Worm (Caenorhabditis elegans) whole organism, L1 larva: Measurements from ENCODE around the gene R06F6.14.

Experiments used
- C34B4.2 ChIP-seq: sonication (generic microtip); optimal IDR thresholded peaks from 2 replicates; lab custom pipeline; 2017; ENCODE audit warnings: mild to moderate bottlenecking, missing genetic modification characterization, missing compliant biosample characterization
- nhr-11 ChIP-seq: fragments of 150-350 bp; optimal IDR thresholded peaks from 2 replicates; lab custom pipeline; 2014; ENCODE audit warnings: missing biosample characterization, missing genetic modification characterization

DNA sequence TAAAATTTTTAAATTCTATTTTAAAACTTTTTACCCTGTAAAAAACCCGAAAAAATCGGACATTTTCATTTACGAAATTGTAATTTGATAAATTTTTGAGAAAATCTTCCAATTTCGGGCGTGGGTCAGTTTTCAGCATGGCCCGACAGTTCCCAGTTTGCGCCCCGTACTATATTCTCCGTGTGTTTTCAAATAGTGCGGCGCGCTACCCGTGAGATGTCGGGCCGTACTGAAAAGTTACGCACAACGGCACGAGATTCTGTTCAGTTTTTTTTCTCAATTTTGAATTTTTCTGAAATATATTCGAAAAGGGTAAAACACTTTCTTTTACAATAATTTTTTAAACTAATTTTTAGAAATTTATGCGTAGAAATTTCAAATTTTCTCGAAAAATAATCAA is 38.0 kb downstream of the R06F6.14 start:
- TF ChIP-seq nhr-11 (tag; lab: Kevin White, UChicago): no peak
- no peak for TF ChIP-seq C34B4.2
